Worm (Caenorhabditis elegans): ENCODE data around the gene sri-29.

ce11 chrII:3019807-3020206 is 24.3 kb upstream of the sri-29 start, which contains the start of gene clec-3:
- TF ChIP-seq eyg-1 (tag; optimal IDR thresholded peaks at IDR 0.05) = no peak
- no peak for TF ChIP-seq ama-1 (optimal IDR thresholded peaks at IDR 0.05)
- no peak for TF ChIP-seq ceh-45 (GFP tag; IDR thresholded peaks at IDR 0.05)
- no peak for TF ChIP-seq pha-4 (tag; optimal IDR thresholded peaks at IDR 0.05)
